Worm (Caenorhabditis elegans): ENCODE data around the gene srw-91.
"Not testable (repeated sequence)": the region's sequence is repeated elsewhere in the genome, so short reads cannot be mapped to it uniquely, and the experiment has no call there.

The srw-91 gene

DNA sequence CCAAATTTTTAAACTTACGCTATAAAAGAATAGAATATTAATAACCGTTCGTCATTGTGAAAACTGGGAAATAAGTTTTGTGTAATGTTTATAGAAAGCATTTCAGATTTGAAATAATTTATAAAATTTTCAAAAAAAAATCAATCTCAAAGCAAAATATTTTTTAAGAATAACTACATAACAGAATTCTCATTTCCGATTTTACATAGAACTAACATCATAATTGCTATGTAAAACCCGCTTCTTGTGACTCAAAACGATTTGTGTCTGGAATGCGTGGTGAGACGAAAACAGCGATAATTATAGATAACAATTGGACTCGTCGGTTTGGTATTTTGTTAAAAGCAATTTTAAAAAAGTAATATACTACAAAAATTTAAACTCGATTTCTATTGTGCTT is at the start of gene srw-91:
TSS of gene srw-91 (minus strand) at position 101 of the 400 bp plus-strand sequence.
- TF ChIP-seq unc-62 (GFP tag; optimal IDR thresholded peaks at IDR 0.05): no peak

DNA sequence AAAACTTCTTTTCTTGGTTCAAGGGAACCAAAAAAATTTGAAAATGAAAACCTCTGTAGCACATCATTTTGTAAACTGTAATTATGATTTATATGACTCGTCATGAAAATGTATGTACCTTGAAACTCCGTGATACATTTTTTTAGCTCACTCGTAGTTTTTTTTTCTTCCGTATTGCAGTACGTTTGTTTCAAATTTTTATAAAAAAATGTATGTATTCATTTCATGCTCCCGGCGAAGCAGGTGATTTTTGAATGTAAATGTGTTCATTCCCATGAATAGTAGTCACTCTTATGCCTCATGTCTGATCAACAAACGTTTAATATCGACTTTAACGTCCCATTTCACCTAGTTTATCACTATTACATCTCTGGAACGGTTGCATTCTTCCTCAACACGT is 44.7 kb upstream of the srw-91 start, which contains the start of gene sri-27:
TSS of gene sri-27 (plus strand) at position 301 of the 400 bp plus-strand sequence.
- TF ChIP-seq unc-62 (GFP tag; optimal IDR thresholded peaks at IDR 0.05): no peak

DNA sequence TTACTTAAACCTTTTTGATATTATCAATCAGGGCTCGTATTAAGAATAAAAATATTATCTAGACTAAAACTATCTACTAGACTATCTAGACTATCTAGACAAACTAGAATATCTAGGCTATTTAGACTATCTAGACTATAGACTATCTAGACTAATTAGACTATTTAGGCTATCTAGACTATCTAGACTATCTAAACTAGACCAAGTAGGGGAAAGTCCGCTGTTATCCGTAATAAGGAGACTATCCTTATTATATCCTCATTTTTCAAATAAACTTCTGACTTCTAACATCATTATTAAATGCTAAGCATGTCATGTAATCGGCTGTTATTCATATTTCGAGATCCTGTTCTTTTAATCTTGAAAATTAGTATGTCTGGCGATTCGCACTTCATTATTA is 41.3 kb upstream of the srw-91 start, which contains the start of gene srw-101:
TSS of gene srw-101 (plus strand) at position 301 of the 400 bp plus-strand sequence.
- no peak for TF ChIP-seq unc-62 (GFP tag; optimal IDR thresholded peaks at IDR 0.05)

DNA sequence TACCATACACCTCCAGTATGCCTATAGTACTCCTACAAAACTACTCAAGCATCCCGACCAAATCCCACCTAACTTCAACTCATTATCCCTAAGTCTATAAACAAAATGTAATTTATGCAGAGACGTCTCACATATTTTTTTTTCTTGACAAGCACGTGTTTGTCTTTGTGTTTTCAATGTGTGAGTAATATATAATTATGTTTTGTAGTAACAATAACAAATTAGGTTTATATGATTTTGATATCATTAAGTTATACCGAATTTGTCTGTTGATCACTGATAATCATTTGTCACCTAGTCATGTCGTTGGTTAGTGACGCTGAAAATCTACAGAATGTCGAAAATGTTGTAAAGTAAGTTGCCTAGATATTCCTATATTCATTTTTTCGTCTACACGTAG is 39.3 kb upstream of the srw-91 start, which contains the start of gene srw-102:
TSS of gene srw-102 (plus strand) at position 301 of the 400 bp plus-strand sequence.
- TF ChIP-seq unc-62 (GFP tag; optimal IDR thresholded peaks at IDR 0.05): no peak

DNA sequence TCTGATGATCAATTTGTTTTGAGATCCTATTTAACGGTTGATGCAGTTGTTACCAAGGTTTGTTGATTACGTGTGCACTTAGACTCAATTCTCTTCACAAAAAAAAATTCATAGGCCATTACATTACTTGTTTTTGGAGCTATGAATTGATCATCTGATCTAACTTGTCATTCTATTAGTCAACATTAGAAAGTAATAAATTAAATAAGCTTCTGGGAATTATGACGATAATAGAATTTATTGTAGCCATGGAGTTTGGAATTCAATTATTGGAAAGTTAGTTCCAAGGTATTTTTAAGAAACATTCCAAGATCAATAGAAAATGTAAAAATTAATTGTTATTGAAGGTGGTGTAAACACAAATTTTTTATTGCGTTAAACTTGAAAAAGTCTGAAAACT is 37.6 kb upstream of the srw-91 start:
- no peak for TF ChIP-seq unc-62 (GFP tag; optimal IDR thresholded peaks at IDR 0.05)

DNA sequence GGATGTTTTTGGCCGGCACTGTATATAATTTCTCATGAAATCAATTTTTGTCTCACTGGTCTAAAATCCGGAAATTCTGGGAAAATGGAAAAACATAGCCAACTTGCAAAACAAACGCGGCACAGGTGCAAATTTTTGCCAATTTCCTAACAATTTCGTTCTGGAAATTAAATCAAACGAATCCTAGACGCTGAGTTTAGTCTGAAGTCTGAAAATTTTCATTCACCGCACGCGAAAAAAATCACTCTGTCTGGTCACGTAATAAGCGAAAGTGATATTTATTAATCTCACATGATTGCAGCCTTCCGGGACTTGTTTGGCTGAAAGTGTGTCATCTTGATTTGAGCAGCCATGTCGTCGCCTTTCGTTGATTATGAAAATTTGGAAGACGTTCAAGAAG is 36.2 kb upstream of the srw-91 start, which contains the start of gene srw-103:
TSS of gene srw-103 (plus strand) at position 301 of the 400 bp plus-strand sequence.
- no peak for TF ChIP-seq unc-62 (GFP tag; optimal IDR thresholded peaks at IDR 0.05)

DNA sequence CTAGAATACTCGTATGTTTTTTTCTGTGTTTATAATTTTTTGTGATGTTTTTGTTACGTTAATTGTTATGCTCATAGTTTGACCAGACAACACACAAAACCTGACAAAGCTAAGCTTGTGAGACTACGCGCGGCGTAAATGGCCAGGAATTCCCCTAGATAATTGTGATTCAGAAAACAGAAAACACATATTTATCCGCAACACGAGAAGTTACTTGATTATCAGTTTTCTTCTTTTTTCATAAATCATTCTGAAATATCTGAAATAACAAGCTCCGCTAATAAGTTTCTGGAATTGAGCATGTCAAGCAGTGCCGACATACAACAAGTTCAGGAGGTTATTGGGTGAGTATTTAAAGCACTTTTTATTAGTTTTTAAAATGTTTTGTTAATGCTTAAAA is 30.2 kb upstream of the srw-91 start, which contains the start of gene srw-100:
TSS of gene srw-100 (plus strand) at position 301 of the 400 bp plus-strand sequence.
- TF ChIP-seq unc-62 (GFP tag; optimal IDR thresholded peaks at IDR 0.05): no peak

DNA sequence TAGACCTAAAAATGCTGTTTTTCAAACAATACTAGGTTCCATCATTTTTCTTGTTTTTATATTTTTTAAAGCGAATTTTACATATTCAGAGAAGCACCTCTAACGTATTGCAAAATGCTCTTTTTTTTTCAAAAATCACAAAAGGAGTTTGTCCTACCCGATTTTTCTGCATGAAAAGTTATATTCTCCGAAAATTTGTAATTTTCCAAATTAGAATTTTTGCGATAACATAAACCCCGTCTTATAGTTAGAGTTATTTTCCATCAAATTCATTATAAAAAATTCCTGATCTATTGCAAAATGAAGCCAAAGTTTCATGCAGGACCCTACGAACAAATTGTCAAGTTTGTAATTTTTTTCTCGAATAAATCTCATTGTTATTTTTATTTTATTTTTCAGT is 27.8 kb upstream of the srw-91 start, which contains the start of gene srw-99:
TSS of gene srw-99 (plus strand) at position 301 of the 400 bp plus-strand sequence.
- TF ChIP-seq unc-62 (GFP tag; optimal IDR thresholded peaks at IDR 0.05): no peak

DNA sequence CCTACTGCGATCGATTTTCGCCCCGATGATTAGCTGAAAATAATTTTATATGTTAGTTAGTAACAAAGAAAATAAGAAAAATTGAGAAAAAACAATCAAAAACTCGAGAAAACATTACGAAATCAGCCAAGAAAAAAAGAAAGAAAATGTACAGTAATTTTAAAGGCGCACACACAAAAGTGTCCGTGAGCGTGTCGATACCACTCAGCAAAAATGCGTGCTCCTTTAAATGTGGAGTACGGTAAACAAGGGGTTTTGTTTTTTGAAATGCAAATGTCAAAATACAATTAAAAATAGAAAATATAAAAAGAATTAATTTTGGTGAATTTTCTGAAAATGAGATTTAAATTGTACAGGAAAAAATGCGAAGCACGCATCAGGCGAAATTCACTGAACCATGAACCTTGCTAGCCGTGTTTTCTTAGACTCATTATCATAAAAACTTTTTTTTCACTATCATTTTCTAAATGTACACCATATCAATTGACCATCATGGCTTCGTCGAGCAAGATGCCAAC is 21.0 kb upstream of the srw-91 start, which contains the start of gene srw-90:
TSS of gene srw-90 (plus strand) at position 468 of the 518 bp plus-strand sequence.
- TF ChIP-seq unc-62 (GFP tag; optimal IDR thresholded peaks at IDR 0.05): no peak

DNA sequence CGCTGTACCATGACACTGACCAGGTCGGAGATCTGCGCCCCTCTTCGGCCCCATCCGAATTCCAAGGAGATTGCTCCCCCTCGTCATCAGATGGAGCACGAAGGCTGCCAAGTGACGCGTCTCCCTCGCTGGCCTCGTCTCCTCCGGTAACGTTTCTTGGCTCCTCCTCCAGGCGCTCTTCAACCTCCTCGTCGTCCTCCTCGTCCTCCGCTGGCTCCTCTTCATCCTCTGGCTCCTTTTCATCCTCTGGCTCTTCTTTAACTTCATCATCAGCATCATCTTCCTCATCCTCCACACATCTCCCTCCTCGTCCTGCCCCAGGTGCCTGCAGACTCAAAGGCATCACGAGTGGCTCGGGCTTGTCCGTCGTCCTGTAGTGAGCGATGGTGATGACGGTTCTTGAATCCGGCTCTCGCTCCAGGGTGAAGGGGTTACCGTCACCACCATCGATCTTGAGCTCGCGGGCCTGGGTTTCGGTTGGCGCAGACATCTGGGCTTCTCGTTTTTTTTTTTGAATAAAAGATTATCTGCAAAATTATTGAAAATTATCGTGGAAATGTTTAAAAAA is 18.6 kb upstream of the srw-91 start:
- no peak for TF ChIP-seq unc-62 (GFP tag; optimal IDR thresholded peaks at IDR 0.05)

DNA sequence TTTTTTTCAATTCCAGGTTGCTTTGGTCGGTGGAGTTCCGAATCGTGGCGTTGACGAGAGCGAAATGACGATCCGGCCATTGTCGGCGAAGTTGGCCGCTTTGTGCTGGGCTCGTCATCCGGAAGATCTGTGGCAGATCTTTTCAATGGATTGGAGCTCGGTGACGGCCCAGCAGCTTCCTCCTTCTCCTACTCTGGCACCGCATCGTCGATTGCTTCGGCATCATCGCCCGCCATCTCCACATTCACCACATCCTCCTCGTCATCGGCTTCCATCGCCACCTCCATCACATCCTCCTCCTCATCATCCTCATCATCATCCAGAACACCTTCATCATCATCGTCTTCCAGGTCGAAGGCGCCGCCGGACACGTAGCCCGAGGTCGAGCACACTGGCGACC is 17.7 kb upstream of the srw-91 start:
- no peak for TF ChIP-seq unc-62 (GFP tag; optimal IDR thresholded peaks at IDR 0.05)

DNA sequence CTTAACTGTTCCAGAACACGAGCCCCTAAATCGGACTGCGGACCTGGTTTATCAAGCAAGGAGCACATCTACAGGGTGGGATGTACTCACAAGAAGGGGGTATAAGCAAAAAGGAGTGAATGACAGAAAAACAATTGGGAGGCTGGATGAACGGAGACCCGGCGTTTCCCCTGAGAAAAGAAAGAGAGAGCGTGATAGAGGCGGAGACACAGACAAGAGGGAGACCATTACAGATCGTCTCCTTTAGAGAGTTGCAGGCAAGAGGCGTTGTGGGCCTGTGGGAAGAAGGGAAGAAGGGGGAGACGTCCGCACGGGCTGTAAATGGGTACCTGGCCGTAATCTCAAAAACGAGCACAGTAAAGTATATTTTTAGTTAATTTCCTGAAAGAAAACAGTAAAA is 13.2 kb upstream of the srw-91 start, which contains the start of gene Y46H3C.7:
TSS of gene Y46H3C.7 (minus strand) at position 147 of the 400 bp plus-strand sequence.
- TF ChIP-seq unc-62 (GFP tag; optimal IDR thresholded peaks at IDR 0.05): not testable (repeated sequence)

DNA sequence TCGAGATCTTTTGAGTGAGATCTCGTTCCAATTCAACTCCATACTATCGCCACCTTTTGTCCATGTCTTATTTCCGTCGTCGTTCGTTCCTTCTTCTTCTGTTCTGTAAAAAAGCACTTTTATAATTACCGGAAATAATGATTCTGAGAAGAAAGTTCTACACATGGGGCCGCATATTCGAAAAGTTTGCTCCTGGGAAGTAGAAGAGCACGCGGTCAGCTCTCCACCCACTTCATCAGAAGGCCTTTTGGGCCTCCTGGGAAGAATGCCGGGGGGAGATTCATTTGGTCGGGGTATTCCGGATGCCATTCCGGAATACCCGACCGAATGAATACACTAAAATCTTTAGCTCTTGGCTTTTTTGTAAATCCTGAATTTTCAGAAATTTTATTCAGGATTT is 11.8 kb upstream of the srw-91 start, which contains the start of gene Y46H3C.5:
TSS of gene Y46H3C.5 (minus strand) at position 2 of the 400 bp plus-strand sequence.
- not testable (repeated sequence) for TF ChIP-seq unc-62 (GFP tag; optimal IDR thresholded peaks at IDR 0.05)

DNA sequence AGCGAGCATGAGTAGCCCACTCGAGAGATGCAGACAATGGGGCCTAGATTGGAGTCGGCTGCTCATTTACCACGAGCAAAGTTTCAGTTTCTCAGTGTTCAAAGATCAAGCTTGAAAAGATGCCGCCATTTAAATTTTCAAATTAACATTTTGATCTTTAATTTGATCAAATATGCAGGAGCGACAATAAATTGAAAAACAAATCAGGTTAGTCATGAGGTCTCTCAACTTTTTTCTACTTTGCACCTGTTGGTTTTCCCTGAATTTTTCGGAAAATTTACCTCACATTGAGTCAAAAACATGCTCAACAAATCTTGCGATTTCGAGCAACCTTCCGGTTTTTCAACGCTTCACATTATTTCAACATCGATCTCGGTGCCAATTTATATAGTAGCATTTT is 4.7 kb upstream of the srw-91 start, which contains the start of gene srh-5:
TSS of gene srh-5 (plus strand) at position 301 of the 400 bp plus-strand sequence.
- no peak for TF ChIP-seq unc-62 (GFP tag; optimal IDR thresholded peaks at IDR 0.05)

DNA sequence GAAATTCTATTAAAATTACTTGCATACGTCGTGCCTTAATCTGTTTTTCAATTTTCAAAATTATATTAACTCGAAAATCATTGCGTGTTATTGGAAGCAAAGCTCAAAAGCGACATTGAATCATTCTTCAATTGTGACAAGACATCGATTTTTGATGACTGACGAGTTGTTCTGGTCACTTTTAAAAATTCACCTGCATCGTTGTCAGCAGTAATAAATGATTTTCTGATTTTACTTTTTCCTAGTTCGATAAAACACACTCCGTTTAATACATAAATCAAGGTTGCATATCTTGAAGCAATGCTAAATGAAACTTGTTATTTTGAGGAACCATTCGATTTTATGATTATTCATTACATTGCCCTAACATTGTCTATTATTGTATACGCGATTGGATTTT is 1.6 kb upstream of the srw-91 start, which contains the start of gene srh-3:
TSS of gene srh-3 (plus strand) at position 301 of the 400 bp plus-strand sequence.
- TF ChIP-seq unc-62 (GFP tag; optimal IDR thresholded peaks at IDR 0.05): no peak

DNA sequence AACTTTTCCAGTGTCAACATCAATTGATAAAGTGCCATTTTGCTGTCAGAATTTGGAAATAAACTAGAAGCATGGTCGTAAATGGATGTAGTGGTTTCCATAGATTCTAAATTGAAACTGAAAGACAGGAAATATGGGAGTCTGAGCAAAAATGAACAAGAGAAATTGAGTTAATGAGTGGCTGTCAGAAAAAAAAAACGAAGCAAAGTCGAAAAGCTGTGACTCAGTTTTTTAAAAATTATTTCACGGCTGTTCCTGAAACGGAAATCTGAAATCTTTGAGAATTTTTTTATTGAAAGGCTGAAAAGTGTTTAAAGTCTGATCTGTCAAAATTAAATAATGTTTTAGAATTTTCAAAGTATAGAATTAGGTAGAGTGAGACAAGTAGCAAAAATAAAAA is 2.4 kb downstream of the srw-91 start, which contains the start of gene srw-98:
TSS of gene srw-98 (minus strand) at position 101 of the 400 bp plus-strand sequence.
- TF ChIP-seq unc-62 (GFP tag; optimal IDR thresholded peaks at IDR 0.05): no peak

DNA sequence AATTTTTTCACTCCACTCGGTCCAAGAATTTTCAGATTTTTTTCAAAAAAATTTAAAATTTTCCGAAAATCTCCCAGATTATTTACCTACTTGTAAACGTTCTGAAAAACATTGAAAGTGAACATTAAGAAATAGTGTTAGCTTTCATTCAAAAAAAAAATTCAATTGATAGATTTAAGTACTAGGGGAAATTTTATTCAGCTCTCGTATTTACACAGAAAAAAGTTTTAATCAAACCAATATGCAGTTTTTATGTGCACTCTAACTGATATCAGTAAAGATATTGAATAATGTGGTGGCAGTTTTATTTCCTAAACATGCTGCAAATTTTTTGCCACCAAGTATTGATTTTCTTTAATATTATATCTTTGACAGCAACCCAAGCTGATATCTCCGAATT is 12.5 kb downstream of the srw-91 start, which contains the start of gene irld-42:
TSS of gene irld-42 (plus strand) at position 301 of the 400 bp plus-strand sequence.
- no peak for TF ChIP-seq unc-62 (GFP tag; optimal IDR thresholded peaks at IDR 0.05)

Data from whole organism, dauer.